Worm (Caenorhabditis elegans): ENCODE measurements around the gene dpy-30.

The dpy-30 gene

ce11 chrV:12162906-12163305 is 28.4 kb upstream of the dpy-30 start, which contains the start of gene srj-4:
TSS of gene srj-4 (plus strand) at chrV:12163206.
- TF ChIP-seq pha-4 (tag; optimal IDR thresholded peaks at IDR 0.05) (no peak), elt-1 (tag; optimal IDR thresholded peaks at IDR 0.05; ENCODE audit: borderline replicate concordance, insufficient read depth) (no peak), unc-120 (tag; optimal IDR thresholded peaks at IDR 0.05; ENCODE audit: poor library complexity, severe bottlenecking) (no peak), nhr-28 (tag; optimal IDR thresholded peaks at IDR 0.05) (no peak), unc-39 (tag; optimal IDR thresholded peaks at IDR 0.05) (no peak)

ce11 chrV:12167031-12167430 is 24.3 kb upstream of the dpy-30 start:
- no peak for TF ChIP-seq ztf-11 (tag; optimal IDR thresholded peaks at IDR 0.05)
- no peak for TF ChIP-seq ces-1 (GFP tag; optimal IDR thresholded peaks at IDR 0.05)
- TF ChIP-seq lsy-2 (tag; optimal IDR thresholded peaks at IDR 0.05): no peak
- TF ChIP-seq lin-13 (tag; optimal IDR thresholded peaks at IDR 0.05): no peak
- no peak for TF ChIP-seq zip-8 (tag; optimal IDR thresholded peaks at IDR 0.05)
- TF ChIP-seq hlh-1 (tag; optimal IDR thresholded peaks at IDR 0.05): no peak

- TF ChIP-seq hlh-1 (tag; optimal IDR thresholded peaks at IDR 0.05): no peak
- TF ChIP-seq mep-1 (tag; optimal IDR thresholded peaks at IDR 0.05): no peak
- no peak for TF ChIP-seq blmp-1 (tag; optimal IDR thresholded peaks at IDR 0.05)
- TF ChIP-seq unc-120 (tag; optimal IDR thresholded peaks at IDR 0.05; ENCODE audit: poor library complexity, severe bottlenecking): no peak
- no peak for TF ChIP-seq lin-13 (tag; optimal IDR thresholded peaks at IDR 0.05)
- no peak for TF ChIP-seq nhr-28 (tag; optimal IDR thresholded peaks at IDR 0.05)
- TF ChIP-seq snpc-4 (tag; optimal IDR thresholded peaks at IDR 0.05): no peak
- TF ChIP-seq nhr-237 (tag; optimal IDR thresholded peaks at IDR 0.05): no peak
- TF ChIP-seq mab-5 (tag; optimal IDR thresholded peaks at IDR 0.05): no peak
These were observed 23.7 kb upstream of the dpy-30 start, which contains the start of gene col-37 for ce11 chrV:12167653-12168052. TSS of gene col-37 (minus strand) at chrV:12167753.

ce11 chrV:12170114-12170513 is 21.2 kb upstream of the dpy-30 start, which contains the start of gene ZK863.1:
TSS of gene ZK863.1 (minus strand) at chrV:12170214.
- TF ChIP-seq blmp-1 (tag; optimal IDR thresholded peaks at IDR 0.05) (no peak), nhr-2 (tag; optimal IDR thresholded peaks at IDR 0.05) (no peak), sem-2 (GFP tag; optimal IDR thresholded peaks at IDR 0.05) (no peak), lin-13 (tag; optimal IDR thresholded peaks at IDR 0.05) (no peak), bed-3 (GFP tag; optimal IDR thresholded peaks at IDR 0.05) (no peak), mep-1 (tag; optimal IDR thresholded peaks at IDR 0.05) (no peak), M03D4.4 (tag; optimal IDR thresholded peaks at IDR 0.05) (no peak), snpc-4 (tag; optimal IDR thresholded peaks at IDR 0.05) (no peak), elt-3 (tag; optimal IDR thresholded peaks at IDR 0.05) (no peak), unc-62 (GFP tag; optimal IDR thresholded peaks at IDR 0.05) (no peak), unc-120 (tag; optimal IDR thresholded peaks at IDR 0.05; ENCODE audit: poor library complexity, severe bottlenecking) (no peak), lin-32 (GFP tag; optimal IDR thresholded peaks at IDR 0.05) (no peak), nhr-12 (tag; optimal IDR thresholded peaks at IDR 0.05) (no peak), nhr-237 (tag; optimal IDR thresholded peaks at IDR 0.05) (no peak), flh-1 (GFP tag; optimal IDR thresholded peaks at IDR 0.05) (no peak), sptf-1 (tag; optimal IDR thresholded peaks at IDR 0.05) (no peak), unc-39 (tag; optimal IDR thresholded peaks at IDR 0.05) (no peak), ceh-43 (GFP tag; optimal IDR thresholded peaks at IDR 0.05) (no peak), ham-2 (GFP tag; optimal IDR thresholded peaks at IDR 0.05) (no peak), ceh-39 (tag; optimal IDR thresholded peaks at IDR 0.05) (no peak)

ce11 chrV:12179338-12179737 is 12.0 kb upstream of the dpy-30 start, which contains the start of gene clec-224:
TSS of gene clec-224 (minus strand) at chrV:12179438.
- TF ChIP-seq unc-120 (tag; optimal IDR thresholded peaks at IDR 0.05; ENCODE audit: poor library complexity, severe bottlenecking) (no peak), sem-2 (GFP tag; optimal IDR thresholded peaks at IDR 0.05) (no peak), tbx-8 (GFP tag; optimal IDR thresholded peaks at IDR 0.05) (no peak), ham-2 (GFP tag; optimal IDR thresholded peaks at IDR 0.05) (no peak), hlh-1 (tag; optimal IDR thresholded peaks at IDR 0.05) (no peak), nhr-237 (tag; optimal IDR thresholded peaks at IDR 0.05) (no peak), lin-13 (tag; optimal IDR thresholded peaks at IDR 0.05) (no peak), nhr-28 (tag; optimal IDR thresholded peaks at IDR 0.05) (no peak), nhr-2 (tag; optimal IDR thresholded peaks at IDR 0.05) (no peak), zip-8 (tag; optimal IDR thresholded peaks at IDR 0.05) (no peak), ztf-11 (tag; optimal IDR thresholded peaks at IDR 0.05) (no peak), M03D4.4 (tag; optimal IDR thresholded peaks at IDR 0.05) (no peak), ceh-43 (GFP tag; optimal IDR thresholded peaks at IDR 0.05) (no peak)
